Fruit fly (Drosophila melanogaster) whole organism, prepupa: Measurements from ENCODE around the gene CG7024.

Experiments used
- CG11294 ChIP-seq: fragments of 200-800 bp; sonication (Bioruptor generic); IDR thresholded peaks from 2 replicates; pipeline ENCODE4 v1.3.6; 2022; ENCODE audit warnings: missing biosample characterization, missing genetic modification characterization
- CG34406 ChIP-seq: fragments of 200-800 bp; sonication (Bioruptor generic); optimal IDR thresholded peaks from 3 replicates; lab custom pipeline; 2016; ENCODE audit warnings: missing biosample characterization, missing genetic modification characterization
- CG8119 ChIP-seq: fragments of 200-800 bp; sonication (Bioruptor generic); IDR thresholded peaks from 3 replicates; pipeline ENCODE4 v1.3.6; 2022; ENCODE audit warnings: missing biosample characterization, missing genetic modification characterization
- Eip75B ChIP-seq: fragments of 200-800 bp; sonication (Bioruptor generic); optimal IDR thresholded peaks from 3 replicates; lab custom pipeline; 2016; ENCODE audit warnings: missing biosample characterization, missing genetic modification characterization
- Eip93F ChIP-seq: fragments of 200-800 bp; sonication (Bioruptor generic); optimal IDR thresholded peaks from 2 replicates; lab custom pipeline; 2016; ENCODE audit warnings: missing biosample characterization, mild to moderate bottlenecking, missing genetic modification characterization
- Gug ChIP-seq: fragments of 200-800 bp; sonication (Bioruptor generic); IDR thresholded peaks from 2 replicates; pipeline ENCODE4 v1.3.6; 2022; ENCODE audit warnings: missing biosample characterization, missing genetic modification characterization
- Lpt ChIP-seq: fragments of 200-800 bp; sonication (Bioruptor generic); optimal IDR thresholded peaks from 3 replicates; lab custom pipeline; 2016; ENCODE audit warnings: missing biosample characterization, missing genetic modification characterization
- OdsH ChIP-seq: fragments of 200-800 bp; sonication (Bioruptor generic); optimal IDR thresholded peaks from 3 replicates; lab custom pipeline; 2016; ENCODE audit warnings: missing biosample characterization, missing genetic modification characterization
- Sox15 ChIP-seq: fragments of 200-800 bp; sonication (Bioruptor generic); optimal IDR thresholded peaks from 3 replicates; lab custom pipeline; 2016; ENCODE audit warnings: missing biosample characterization, missing genetic modification characterization
- esn ChIP-seq: fragments of 200-800 bp; sonication (Bioruptor generic); optimal IDR thresholded peaks from 2 replicates; lab custom pipeline; 2016; ENCODE audit warnings: missing biosample characterization, mild to moderate bottlenecking, missing genetic modification characterization, moderate library complexity

dm6 chrX:4692963-4693362 is 12.1 kb upstream of the CG7024 start:
- TF ChIP-seq Eip93F (no peak), esn (GFP tag; lab: Kevin White, UChicago) (no peak), Lpt (GFP tag; lab: Kevin White, UChicago) (no peak), CG34406 (GFP tag; lab: Kevin White, UChicago) (no peak), Sox15 (GFP tag; lab: Kevin White, UChicago) (no peak), CG8119 (no peak), Eip75B (GFP tag; lab: Kevin White, UChicago) (no peak), CG11294 (GFP tag; lab: Robert Waterston, UW) (no peak), Gug (GFP tag; lab: Robert Waterston, UW) (no peak), OdsH (GFP tag; lab: Kevin White, UChicago) (no peak)
